Fruit fly (Drosophila melanogaster) whole organism, embryonic: ENCODE data around the gene CG43814.

Source experiments
- CG15073 ChIP-seq: fragments of 200-800 bp; sonication (Bioruptor generic); optimal IDR thresholded peaks from 2 replicates; lab custom pipeline; 2016; ENCODE audit warnings: missing biosample characterization, missing genetic modification characterization
- CG4617 ChIP-seq: fragments of 200-800 bp; sonication (Bioruptor generic); optimal IDR thresholded peaks from 3 replicates; lab custom pipeline; 2016; ENCODE audit warnings: missing biosample characterization, missing genetic modification characterization, borderline replicate concordance
- bsh ChIP-seq, 2 experiments: fragments of 200-800 bp; sonication (Bioruptor generic); optimal IDR thresholded peaks; 2 replicates each; lab custom pipeline; 2017 to 2018; ENCODE audit warnings: mild to moderate bottlenecking in 2 of 2, missing biosample characterization in 2 of 2, missing genetic modification characterization in 2 of 2, moderate library complexity in 1 of 2
- emc ChIP-seq: fragments of 200-800 bp; sonication (Bioruptor generic); optimal IDR thresholded peaks from 2 replicates; lab custom pipeline; 2016; ENCODE audit warnings: missing biosample characterization, missing genetic modification characterization
- lov ChIP-seq, 2 experiments: fragments of 200-800 bp in 1 of 2; fragments of >200 bp in 1 of 2; sonication (Bioruptor generic) in 1 of 2; IDR thresholded peaks in 1 of 2; optimal IDR thresholded peaks in 1 of 2; 2 replicates in 1 of 2; 3 replicates in 1 of 2; pipeline versions ENCODE4 v1.3.6 to Lab custom; 2017 to 2022; ENCODE audit warnings: missing biosample characterization in 1 of 2, missing genetic modification characterization in 1 of 2
- pho ChIP-seq: fragments of 200-800 bp; sonication (Bioruptor generic); optimal IDR thresholded peaks from 2 replicates; lab custom pipeline; 2016; ENCODE audit warnings: missing biosample characterization, missing genetic modification characterization
- salm ChIP-seq: fragments of 200-800 bp; sonication (Bioruptor generic); optimal IDR thresholded peaks from 2 replicates; lab custom pipeline; 2018; ENCODE audit warnings: missing biosample characterization, mild to moderate bottlenecking, missing genetic modification characterization

dm6 chr2L:18808754-18809329 lies 3.7 kb upstream of the CG43814 start:
- TF ChIP-seq CG15073 (GFP tag; lab: Kevin White, UChicago) (no peak), bsh (GFP tag; optimal IDR thresholded peaks at IDR 0.05; lab: Kevin White, UChicago) (peak in 1 of 2 experiments; percentile 50), emc (GFP tag; lab: Kevin White, UChicago) (no peak), CG4617 (no peak), lov (optimal IDR thresholded peaks at IDR 0.05; lab: Kevin White, UChicago) (no peak), lov (GFP tag; IDR thresholded peaks at IDR 0.05; lab: Robert Waterston, UW) (no peak), salm (no peak), pho (GFP tag; lab: Kevin White, UChicago) (no peak)
